Worm (Caenorhabditis elegans) whole organism, mixed stage, embryonic: ENCODE results near the gene srh-24.

Source experiments
- M03D4.4 ChIP-seq: sonication (generic microtip); optimal IDR thresholded peaks from 2 replicates; lab custom pipeline; 2017; ENCODE audit warnings: mild to moderate bottlenecking, missing genetic modification characterization, missing compliant biosample characterization
- bed-3 ChIP-seq: fragments of 200-800 bp; sonication (Bioruptor generic); optimal IDR thresholded peaks from 3 replicates; lab custom pipeline; 2018; ENCODE audit warnings: mild to moderate bottlenecking, missing genetic modification characterization, moderate library complexity, missing compliant biosample characterization
- blmp-1 ChIP-seq: fragments of 150-350 bp; optimal IDR thresholded peaks from 2 replicates; lab custom pipeline; 2014; ENCODE audit warnings: missing biosample characterization, missing genetic modification characterization
- ceh-39 ChIP-seq: fragments of 150-350 bp; optimal IDR thresholded peaks from 2 replicates; lab custom pipeline; 2014; ENCODE audit warnings: missing biosample characterization, missing genetic modification characterization
- ceh-83 ChIP-seq: fragments of 200-800 bp; sonication (Bioruptor generic); optimal IDR thresholded peaks from 2 replicates; lab custom pipeline; 2018; ENCODE audit warnings: mild to moderate bottlenecking, missing genetic modification characterization, missing compliant biosample characterization
- ces-1 ChIP-seq: fragments of 150-350 bp; optimal IDR thresholded peaks from 2 replicates; lab custom pipeline; 2014; ENCODE audit warnings: missing biosample characterization, missing genetic modification reagents, missing genetic modification characterization
- elt-1 ChIP-seq: sonication (generic microtip); optimal IDR thresholded peaks from 2 replicates; lab custom pipeline; 2017; ENCODE audit warnings: missing genetic modification characterization, mild to moderate bottlenecking, missing compliant biosample characterization, antibody characterized with exemption, moderate library complexity, borderline replicate concordance; ENCODE audit not compliant: insufficient read depth
- elt-3 ChIP-seq: fragments of 150-350 bp; optimal IDR thresholded peaks from 2 replicates; lab custom pipeline; 2014; ENCODE audit warnings: missing biosample characterization, missing genetic modification characterization
- flh-1 ChIP-seq: fragments of 200-800 bp; sonication (Bioruptor generic); optimal IDR thresholded peaks from 2 replicates; lab custom pipeline; 2018; ENCODE audit warnings: mild to moderate bottlenecking, missing genetic modification characterization, moderate library complexity, missing compliant biosample characterization
- ham-2 ChIP-seq: fragments of 200-800 bp; sonication (Bioruptor generic); optimal IDR thresholded peaks from 2 replicates; lab custom pipeline; 2018; ENCODE audit warnings: mild to moderate bottlenecking, missing genetic modification characterization, missing compliant biosample characterization
- hlh-1 ChIP-seq: fragments of 150-350 bp; optimal IDR thresholded peaks from 2 replicates; lab custom pipeline; 2014; ENCODE audit warnings: missing biosample characterization, missing genetic modification reagents, missing genetic modification characterization
- lin-13 ChIP-seq: fragments of 150-350 bp; optimal IDR thresholded peaks from 2 replicates; lab custom pipeline; 2014; ENCODE audit warnings: missing biosample characterization, missing genetic modification characterization
- lin-32 ChIP-seq: fragments of 200-800 bp; sonication (Bioruptor generic); optimal IDR thresholded peaks from 2 replicates; lab custom pipeline; 2018; ENCODE audit warnings: mild to moderate bottlenecking, missing genetic modification characterization, missing compliant biosample characterization
- lsy-2 ChIP-seq: fragments of 150-350 bp; optimal IDR thresholded peaks from 2 replicates; lab custom pipeline; 2014; ENCODE audit warnings: missing biosample characterization, missing genetic modification characterization
- mab-5 ChIP-seq: fragments of 150-350 bp; optimal IDR thresholded peaks from 2 replicates; lab custom pipeline; 2014; ENCODE audit warnings: missing biosample characterization, missing genetic modification characterization
- mep-1 ChIP-seq: fragments of 150-350 bp; optimal IDR thresholded peaks from 2 replicates; lab custom pipeline; 2017; ENCODE audit warnings: missing biosample characterization, missing genetic modification reagents, missing genetic modification characterization, inconsistent platforms
- mls-2 ChIP-seq: sonication (generic microtip); optimal IDR thresholded peaks from 2 replicates; lab custom pipeline; 2016; ENCODE audit warnings: mild to moderate bottlenecking, missing genetic modification characterization, moderate library complexity, missing compliant biosample characterization
- pha-4 ChIP-seq: fragments of 150-350 bp; optimal IDR thresholded peaks from 2 replicates; lab custom pipeline; 2018; ENCODE audit warnings: missing biosample characterization, missing genetic modification reagents, missing genetic modification characterization
- sem-2 ChIP-seq: fragments of 200-800 bp; sonication (Bioruptor generic); optimal IDR thresholded peaks from 2 replicates; lab custom pipeline; 2018; ENCODE audit warnings: mild to moderate bottlenecking, missing genetic modification characterization, missing compliant biosample characterization
- snpc-4 ChIP-seq: fragments of 150-350 bp; optimal IDR thresholded peaks from 2 replicates; lab custom pipeline; 2014; ENCODE audit warnings: missing biosample characterization, missing genetic modification characterization
- sptf-1 ChIP-seq: sonication (generic microtip); optimal IDR thresholded peaks from 2 replicates; lab custom pipeline; 2017; ENCODE audit warnings: mild to moderate bottlenecking, missing genetic modification characterization, moderate library complexity, missing compliant biosample characterization
- tbx-8 ChIP-seq: fragments of 200-800 bp; sonication (Bioruptor generic); optimal IDR thresholded peaks from 2 replicates; lab custom pipeline; 2018; ENCODE audit warnings: mild to moderate bottlenecking, missing genetic modification characterization, moderate library complexity, missing compliant biosample characterization
- unc-39 ChIP-seq: fragments of 150-350 bp; optimal IDR thresholded peaks from 2 replicates; lab custom pipeline; 2014; ENCODE audit warnings: missing biosample characterization, missing genetic modification characterization
- ztf-11 ChIP-seq: fragments of 150-350 bp; optimal IDR thresholded peaks from 2 replicates; lab custom pipeline; 2014; ENCODE audit warnings: missing biosample characterization, missing genetic modification characterization

srh-24 gene

ce11 chrV:13931225-13931624, 29.6 kb downstream of the srh-24 start, which contains the start of gene C06B3.16:
Gene C06B3.16 (plus strand): TSS chrV:13931525.
- TF ChIP-seq ces-1 (no peak), ceh-83 (GFP tag; lab: Kevin White, UChicago) (no peak), lin-13 (tag; lab: Kevin White, UChicago) (no peak), elt-3 (tag; lab: Kevin White, UChicago) (no peak), unc-39 (no peak), pha-4 (tag; lab: Kevin White, UChicago) (no peak), M03D4.4 (tag; lab: Kevin White, UChicago) (no peak), sptf-1 (tag; lab: Kevin White, UChicago) (no peak), tbx-8 (GFP tag; lab: Kevin White, UChicago) (no peak)

- TF ChIP-seq mep-1 (tag; lab: Kevin White, UChicago) (no peak), pha-4 (tag; lab: Kevin White, UChicago) (no peak), blmp-1 (tag; lab: Kevin White, UChicago) (no peak), mls-2 (tag; lab: Kevin White, UChicago) (no peak), ham-2 (GFP tag; lab: Kevin White, UChicago) (no peak), sem-2 (GFP tag; lab: Kevin White, UChicago) (no peak), unc-39 (no peak), elt-3 (tag; lab: Kevin White, UChicago) (no peak), ceh-83 (GFP tag; lab: Kevin White, UChicago) (no peak), hlh-1 (tag; lab: Kevin White, UChicago) (no peak), flh-1 (GFP tag; lab: Kevin White, UChicago) (no peak)
Observed at ce11 chrV:13929503-13929902, 31.3 kb downstream of the srh-24 start, which contains the start of gene srxa-13. Gene srxa-13 (plus strand): TSS chrV:13929803.

- no peak for TF ChIP-seq unc-39
- no peak for TF ChIP-seq M03D4.4 (tag; lab: Kevin White, UChicago)
- TF ChIP-seq mep-1 (tag; lab: Kevin White, UChicago): no peak
- no peak for TF ChIP-seq ceh-39 (tag; lab: Kevin White, UChicago)
- no peak for TF ChIP-seq hlh-1 (tag; lab: Kevin White, UChicago)
Observed at ce11 chrV:13926398-13926797, 34.4 kb downstream of the srh-24 start, which contains the start of gene srxa-12. Gene srxa-12 (plus strand): TSS chrV:13926698.

- TF ChIP-seq lsy-2 (tag; lab: Kevin White, UChicago) (no peak), ztf-11 (tag; lab: Kevin White, UChicago) (no peak), lin-13 (tag; lab: Kevin White, UChicago) (no peak), sptf-1 (tag; lab: Kevin White, UChicago) (no peak), mls-2 (tag; lab: Kevin White, UChicago) (no peak), elt-1 (tag; lab: Kevin White, UChicago) (no peak), mep-1 (tag; lab: Kevin White, UChicago) (no peak)
Observed at ce11 chrV:13923851-13924250, 37.0 kb downstream of the srh-24 start, which contains the start of gene srxa-11. Gene srxa-11 (plus strand): TSS chrV:13924151.

ce11 chrV:13920730-13921129, 40.1 kb downstream of the srh-24 start, which contains the start of gene srx-42:
Gene srx-42 (plus strand): TSS chrV:13921030.
- TF ChIP-seq snpc-4 (tag; lab: Kevin White, UChicago): no peak
- TF ChIP-seq ztf-11 (tag; lab: Kevin White, UChicago): no peak

- TF ChIP-seq sem-2 (GFP tag; lab: Kevin White, UChicago) (no peak), mep-1 (tag; lab: Kevin White, UChicago) (no peak), mab-5 (tag; lab: Kevin White, UChicago) (no peak), sptf-1 (tag; lab: Kevin White, UChicago) (no peak)
Observed at ce11 chrV:13918341-13918740, 42.5 kb downstream of the srh-24 start, which contains the start of gene str-250. Gene str-250 (plus strand): TSS chrV:13918641.

ce11 chrV:13916196-13916595, 44.6 kb downstream of the srh-24 start, which contains the start of gene str-252:
Gene str-252 (plus strand): TSS chrV:13916496.
- TF ChIP-seq ceh-39 (tag; lab: Kevin White, UChicago) (no peak), sem-2 (GFP tag; lab: Kevin White, UChicago) (no peak), bed-3 (GFP tag; lab: Kevin White, UChicago) (no peak), mep-1 (tag; lab: Kevin White, UChicago) (no peak), lin-32 (GFP tag; lab: Kevin White, UChicago) (no peak), mls-2 (tag; lab: Kevin White, UChicago) (no peak)
